Fruit fly (Drosophila melanogaster) whole organism, embryonic: ENCODE data around the gene mRRF2.

ENCODE experiments used
- BEAF-32 ChIP-seq: fragments of 200-800 bp; sonication (Bioruptor generic); optimal IDR thresholded peaks from 3 replicates; lab custom pipeline; 2017; ENCODE audit warnings: missing biosample characterization, missing genetic modification characterization, mild to moderate bottlenecking, moderate library complexity, missing genetic modification reagents
- CG10147 ChIP-seq: fragments of 200-800 bp; sonication (Bioruptor generic); optimal IDR thresholded peaks from 2 replicates; lab custom pipeline; 2019; ENCODE audit warnings: missing biosample characterization, mild to moderate bottlenecking, missing genetic modification characterization, moderate library complexity
- CG12155 ChIP-seq: fragments of 200-800 bp; sonication (Bioruptor generic); optimal IDR thresholded peaks from 3 replicates; lab custom pipeline; 2016; ENCODE audit warnings: missing biosample characterization, missing genetic modification characterization
- CG14014 ChIP-seq: fragments of 200-800 bp; sonication (Bioruptor generic); IDR thresholded peaks from 2 replicates; pipeline ENCODE4 v1.3.6; 2022; ENCODE audit warnings: missing biosample characterization, missing genetic modification characterization
- CG14710 ChIP-seq: fragments of 200-800 bp; sonication (Bioruptor generic); optimal IDR thresholded peaks from 3 replicates; lab custom pipeline; 2019; ENCODE audit warnings: missing biosample characterization, mild to moderate bottlenecking, missing genetic modification characterization, moderate library complexity
- CG15514 ChIP-seq: fragments of 200-800 bp; sonication (Bioruptor generic); optimal IDR thresholded peaks from 3 replicates; lab custom pipeline; 2017; ENCODE audit warnings: missing biosample characterization, missing genetic modification characterization, mild to moderate bottlenecking, moderate library complexity, missing genetic modification reagents
- CG18262 ChIP-seq: fragments of 200-800 bp; optimal IDR thresholded peaks from 3 replicates; lab custom pipeline; 2019; ENCODE audit warnings: missing biosample characterization, mild to moderate bottlenecking, missing genetic modification characterization, moderate library complexity
- CG18599 ChIP-seq: fragments of 200-800 bp; sonication (Bioruptor generic); optimal IDR thresholded peaks from 3 replicates; lab custom pipeline; 2017; ENCODE audit warnings: missing biosample characterization, missing genetic modification characterization, mild to moderate bottlenecking, moderate library complexity, missing genetic modification reagents
- CG33213 ChIP-seq: fragments of 200-800 bp; sonication (Bioruptor generic); optimal IDR thresholded peaks from 3 replicates; lab custom pipeline; 2016; ENCODE audit warnings: missing biosample characterization, missing genetic modification characterization
- CG3726 ChIP-seq: fragments of 200-800 bp; sonication (Bioruptor generic); IDR thresholded peaks from 3 replicates; pipeline ENCODE4, ENCODE4 v1.3.6; 2022; ENCODE audit warnings: missing biosample characterization, missing genetic modification characterization
- CG3995 ChIP-seq: fragments of 200-800 bp; sonication (Bioruptor generic); optimal IDR thresholded peaks from 3 replicates; lab custom pipeline; 2016; ENCODE audit warnings: missing biosample characterization, missing genetic modification characterization
- CG4360 ChIP-seq: fragments of 200-800 bp; sonication (Bioruptor generic); IDR thresholded peaks from 2 replicates; pipeline ENCODE4 v1.3.6; 2022; ENCODE audit warnings: missing biosample characterization, missing genetic modification characterization
- CG4820 ChIP-seq: fragments of 200-800 bp; sonication (Bioruptor generic); optimal IDR thresholded peaks from 3 replicates; lab custom pipeline; 2016; ENCODE audit warnings: missing biosample characterization, missing genetic modification characterization
- CG4854 ChIP-seq: fragments of 200-800 bp; sonication (Bioruptor generic); optimal IDR thresholded peaks from 2 replicates; lab custom pipeline; 2016; ENCODE audit warnings: missing biosample characterization, missing genetic modification characterization, inconsistent platforms
- CG7372 ChIP-seq: fragments of 200-800 bp; sonication (Bioruptor generic); IDR thresholded peaks from 2 replicates; pipeline ENCODE4 v1.3.6; 2022; ENCODE audit warnings: missing biosample characterization, missing genetic modification characterization
- CG9797 ChIP-seq: fragments of 200-800 bp; sonication (Bioruptor generic); optimal IDR thresholded peaks from 3 replicates; lab custom pipeline; 2018; ENCODE audit warnings: missing biosample characterization, mild to moderate bottlenecking, missing genetic modification characterization
- CG9932 ChIP-seq: fragments of 200-800 bp; sonication (Bioruptor generic); IDR thresholded peaks from 2 replicates; pipeline ENCODE4 v1.3.6; 2022; ENCODE audit warnings: missing biosample characterization, missing genetic modification characterization
- Chrac-16 ChIP-seq: fragments of 200-800 bp; sonication (Bioruptor generic); optimal IDR thresholded peaks from 3 replicates; lab custom pipeline; 2016; ENCODE audit warnings: missing biosample characterization, missing genetic modification characterization
- CkIIα-i1 ChIP-seq: fragments of 200-800 bp; sonication (Bioruptor generic); IDR thresholded peaks from 2 replicates; pipeline ENCODE4 v1.3.6; 2022; ENCODE audit warnings: missing biosample characterization, missing genetic modification characterization
- Dip3 ChIP-seq: fragments of 200-800 bp; sonication (Bioruptor generic); optimal IDR thresholded peaks from 3 replicates; lab custom pipeline; 2016; ENCODE audit warnings: missing biosample characterization, missing genetic modification characterization
- Drgx ChIP-seq: fragments of 200-800 bp; sonication (Bioruptor generic); IDR thresholded peaks from 2 replicates; pipeline ENCODE4 v1.3.6; 2022; ENCODE audit warnings: missing biosample characterization, missing genetic modification characterization
- Eip74EF ChIP-seq, 2 experiments: fragments of 200-800 bp in 1 of 2; fragments of >200 bp in 1 of 2; sonication (Bioruptor generic) in 1 of 2; optimal IDR thresholded peaks; 2 replicates each; lab custom pipeline; 2017 to 2019; ENCODE audit warnings: missing biosample characterization in 2 of 2, missing genetic modification characterization in 2 of 2, mild to moderate bottlenecking in 1 of 2, moderate library complexity in 1 of 2
- Med ChIP-seq: fragments of 200-800 bp; sonication (Bioruptor generic); peaks from one replicate; lab custom pipeline; 2016; ENCODE audit warnings: missing biosample characterization, missing genetic modification characterization, mild to moderate bottlenecking, inconsistent platforms, moderate library complexity
- Mes4 ChIP-seq: fragments of 200-800 bp; sonication (Bioruptor generic); optimal IDR thresholded peaks from 2 replicates; lab custom pipeline; 2016; ENCODE audit warnings: missing biosample characterization, missing genetic modification characterization
- NC2β ChIP-seq: fragments of 200-800 bp; sonication (Bioruptor generic); optimal IDR thresholded peaks from 2 replicates; lab custom pipeline; 2016; ENCODE audit warnings: missing biosample characterization, missing genetic modification characterization
- Oli ChIP-seq: fragments of 200-800 bp; sonication (Bioruptor generic); optimal IDR thresholded peaks from 2 replicates; lab custom pipeline; 2018; ENCODE audit warnings: missing biosample characterization, mild to moderate bottlenecking, missing genetic modification characterization, moderate library complexity
- Pdp1 ChIP-seq, 2 experiments: fragments of 200-800 bp; sonication (Bioruptor generic); optimal IDR thresholded peaks; 3 replicates each; lab custom pipeline; 2016; ENCODE audit warnings: missing biosample characterization in 2 of 2, missing genetic modification characterization in 2 of 2, mild to moderate bottlenecking in 1 of 2, moderate library complexity in 1 of 2
- Stat92E ChIP-seq, 3 experiments: fragments of >200 bp in 2 of 3; fragments of 200-800 bp in 1 of 3; sonication (Bioruptor generic) in 1 of 3; optimal IDR thresholded peaks; 2 replicates each; lab custom pipeline; 2017 to 2019; ENCODE audit warnings: missing biosample characterization in 3 of 3, missing genetic modification characterization in 3 of 3, mild to moderate bottlenecking in 1 of 3, moderate library complexity in 1 of 3
- Xrp1 ChIP-seq: fragments of 200-800 bp; sonication (Bioruptor generic); IDR thresholded peaks from 2 replicates; pipeline ENCODE4 v1.3.6; 2022; ENCODE audit warnings: missing biosample characterization, missing genetic modification characterization
- az2 ChIP-seq: fragments of 200-800 bp; sonication (Bioruptor generic); optimal IDR thresholded peaks from 3 replicates; lab custom pipeline; 2016; ENCODE audit warnings: missing biosample characterization, missing genetic modification characterization
- caup ChIP-seq: fragments of 200-800 bp; sonication (Bioruptor generic); optimal IDR thresholded peaks from 3 replicates; lab custom pipeline; 2017; ENCODE audit warnings: missing biosample characterization, mild to moderate bottlenecking, missing genetic modification characterization, moderate library complexity; ENCODE audit not compliant: severe bottlenecking
- chn ChIP-seq: fragments of 200-800 bp; sonication (Bioruptor generic); optimal IDR thresholded peaks from 2 replicates; lab custom pipeline; 2016; ENCODE audit warnings: missing biosample characterization, missing genetic modification characterization
- dan ChIP-seq: fragments of 200-800 bp; sonication (Bioruptor generic); IDR thresholded peaks from 2 replicates; pipeline ENCODE4 v1.3.6; 2022; ENCODE audit warnings: missing biosample characterization, missing genetic modification characterization
- dimm ChIP-seq: fragments of 200-800 bp; sonication (Bioruptor generic); IDR thresholded peaks from 2 replicates; pipeline ENCODE4 v1.3.6; 2022; ENCODE audit warnings: missing biosample characterization, missing genetic modification characterization
- dm ChIP-seq: fragments of 200-800 bp; sonication (Bioruptor generic); optimal IDR thresholded peaks from 3 replicates; lab custom pipeline; 2016; ENCODE audit warnings: missing biosample characterization, missing genetic modification characterization
- dysf ChIP-seq: fragments of 200-800 bp; sonication (Bioruptor generic); IDR thresholded peaks from 3 replicates; pipeline ENCODE4 v1.3.6; 2022; ENCODE audit warnings: missing biosample characterization, missing genetic modification characterization
- esg ChIP-seq: fragments of 200-800 bp; sonication (Bioruptor generic); conservative IDR thresholded peaks from 2 replicates; pipeline ENCODE4 v1.3.6; 2022; ENCODE audit warnings: missing biosample characterization, missing genetic modification characterization
- fd64A ChIP-seq: fragments of 200-800 bp; sonication (Bioruptor generic); optimal IDR thresholded peaks from 3 replicates; lab custom pipeline; 2018; ENCODE audit warnings: missing biosample characterization, mild to moderate bottlenecking, missing genetic modification characterization
- h ChIP-seq: fragments of >200 bp; optimal IDR thresholded peaks from 2 replicates; lab custom pipeline; 2017
- hkb ChIP-seq, 2 experiments: fragments of 200-800 bp in 1 of 2; fragments of >200 bp in 1 of 2; sonication (Bioruptor generic) in 1 of 2; IDR thresholded peaks in 1 of 2; optimal IDR thresholded peaks in 1 of 2; 2 replicates each; pipeline versions ENCODE4 v1.3.6 to Lab custom; 2017 to 2022; ENCODE audit warnings: missing biosample characterization in 1 of 2, missing genetic modification characterization in 1 of 2
- lab ChIP-seq: fragments of 200-800 bp; sonication (Bioruptor generic); optimal IDR thresholded peaks from 3 replicates; lab custom pipeline; 2017; ENCODE audit warnings: missing biosample characterization, missing genetic modification characterization, mild to moderate bottlenecking, moderate library complexity, missing genetic modification reagents
- lbe ChIP-seq: fragments of 200-800 bp; sonication (Bioruptor generic); optimal IDR thresholded peaks from 2 replicates; lab custom pipeline; 2016; ENCODE audit warnings: missing biosample characterization, mild to moderate bottlenecking, missing genetic modification characterization
- nau ChIP-seq: fragments of 200-800 bp; sonication (Bioruptor generic); optimal IDR thresholded peaks from 3 replicates; lab custom pipeline; 2017; ENCODE audit warnings: missing biosample characterization, mild to moderate bottlenecking, missing genetic modification characterization, missing genetic modification reagents
- org-1 ChIP-seq: fragments of 200-800 bp; sonication (Bioruptor generic); optimal IDR thresholded peaks from 2 replicates; lab custom pipeline; 2017; ENCODE audit warnings: missing biosample characterization, missing genetic modification characterization
- psq ChIP-seq: fragments of 200-800 bp; sonication (Bioruptor generic); optimal IDR thresholded peaks from 2 replicates; lab custom pipeline; 2017; ENCODE audit warnings: missing biosample characterization, missing genetic modification characterization
- row ChIP-seq: fragments of 200-800 bp; sonication (Bioruptor generic); IDR thresholded peaks from 3 replicates; pipeline ENCODE4 v1.3.6; 2022; ENCODE audit warnings: missing biosample characterization, missing genetic modification characterization
- sim ChIP-seq: fragments of 200-800 bp; sonication (Bioruptor generic); IDR thresholded peaks from 2 replicates; pipeline ENCODE4 v1.3.6; 2022; ENCODE audit warnings: missing biosample characterization, missing genetic modification characterization
- sna ChIP-seq: fragments of 200-800 bp; sonication (Bioruptor generic); IDR thresholded peaks from 2 replicates; pipeline ENCODE4 v1.3.6; 2022; ENCODE audit warnings: missing biosample characterization, missing genetic modification characterization; ENCODE audit not compliant: partially characterized antibody
- sob ChIP-seq: fragments of 200-800 bp; sonication (Bioruptor generic); IDR thresholded peaks from 2 replicates; pipeline ENCODE4 v1.3.6; 2022; ENCODE audit warnings: missing biosample characterization, missing genetic modification characterization
- tap ChIP-seq: fragments of 200-800 bp; optimal IDR thresholded peaks from 3 replicates; lab custom pipeline; 2019; ENCODE audit warnings: missing biosample characterization, mild to moderate bottlenecking, missing genetic modification characterization, moderate library complexity

mRRF2 gene

DNA sequence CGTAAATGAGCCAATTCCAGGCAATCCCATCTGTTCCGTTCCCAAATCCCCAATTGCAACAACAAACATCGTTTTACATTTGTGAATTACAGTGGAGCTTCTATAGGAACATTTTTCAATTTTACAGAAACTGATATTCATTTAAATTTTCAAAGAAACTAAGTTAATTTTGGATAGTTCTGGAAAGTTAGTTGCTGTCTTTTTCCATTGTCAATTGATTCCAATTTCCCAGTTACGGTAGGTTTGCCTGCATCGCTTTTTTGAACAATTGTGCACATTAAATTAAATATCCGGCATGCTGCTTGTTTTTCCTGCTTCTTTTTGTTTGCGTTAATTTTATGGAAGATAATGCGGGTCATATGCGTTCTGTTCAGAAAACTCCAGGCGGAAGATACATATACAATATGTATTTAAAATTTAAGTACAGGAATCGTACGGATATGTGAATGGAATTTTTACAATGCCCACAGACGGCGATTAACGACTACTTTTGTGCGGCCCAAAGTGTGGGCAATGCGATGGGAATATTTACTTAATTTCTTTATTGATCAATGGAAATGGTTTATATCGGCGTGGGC lies 14.5 kb downstream of the mRRF2 start (continued):
- TF ChIP-seq esg (GFP tag; lab: Robert Waterston, UW) (peak; percentile 53), row (GFP tag; lab: Robert Waterston, UW) (peak; percentile 75), dm (GFP tag; lab: Kevin White, UChicago) (no peak), CG3995 (GFP tag; lab: Kevin White, UChicago) (no peak), dysf (GFP tag; lab: Robert Waterston, UW) (0 out of 3 replicates have a peak, but pooled peaks have one; percentile 35), Dip3 (GFP tag; lab: Kevin White, UChicago) (peak; percentile 7), CG9932 (GFP tag; lab: Robert Waterston, UW) (peak; percentile 68), nau (GFP tag; lab: Kevin White, UChicago) (no peak), fd64A (no peak), CG4820 (GFP tag; lab: Kevin White, UChicago) (no peak), NC2β (GFP tag; lab: Kevin White, UChicago) (no peak), tap (tag; lab: Kevin White, UChicago) (no peak), sim (no peak), CG7372 (GFP tag; lab: Robert Waterston, UW) (no peak), Oli (tag; lab: Kevin White, UChicago) (peak; percentile 39), dimm (GFP tag; lab: Robert Waterston, UW) (no peak), lab (GFP tag; lab: Kevin White, UChicago) (peak; percentile 33), CG9797 (no peak), CG33213 (GFP tag; lab: Kevin White, UChicago) (no peak), sna (no peak), dan (GFP tag; lab: Robert Waterston, UW) (no peak), Drgx (GFP tag; lab: Robert Waterston, UW) (no peak), hkb (optimal IDR thresholded peaks at IDR 0.05; lab: Kevin White, UChicago) (no peak), hkb (GFP tag; IDR thresholded peaks at IDR 0.05; lab: Robert Waterston, UW) (peak; percentile 70), CG3726 (GFP tag; lab: Robert Waterston, UW) (no peak), CG14710 (tag; lab: Kevin White, UChicago) (no peak), BEAF-32 (GFP tag; lab: Kevin White, UChicago) (no peak), Chrac-16 (GFP tag; lab: Kevin White, UChicago) (peak; percentile 14), CG10147 (GFP tag; lab: Kevin White, UChicago) (no peak), Xrp1 (GFP tag; lab: Robert Waterston, UW) (no peak), CG4360 (no peak), caup (GFP tag; lab: Kevin White, UChicago) (no peak), sob (GFP tag; lab: Robert Waterston, UW) (no peak), CG14014 (GFP tag; lab: Robert Waterston, UW) (peak; percentile 55; the same call in 1 of the 2 replicates), Stat92E (GFP tag; optimal IDR thresholded peaks at IDR 0.05; lab: Kevin White, UChicago) (no peak), org-1 (GFP tag; lab: Kevin White, UChicago) (no peak), Mes4 (no peak), CG4854 (GFP tag; lab: Kevin White, UChicago) (no peak), az2 (GFP tag; lab: Kevin White, UChicago) (peak; percentile 30), psq (no peak), CG18262 (tag; lab: Kevin White, UChicago) (no peak), Eip74EF (GFP tag; optimal IDR thresholded peaks at IDR 0.05; lab: Kevin White, UChicago) (no peak), h (lab: Kevin White, UChicago) (no peak), chn (GFP tag; lab: Kevin White, UChicago) (peak; percentile 23), Med (GFP tag; lab: Kevin White, UChicago) (peak; percentile 65), CG15514 (GFP tag; lab: Kevin White, UChicago) (no peak), Pdp1 (GFP tag; optimal IDR thresholded peaks at IDR 0.05; lab: Kevin White, UChicago) (peak in 1 of 2 experiments; percentile 1), lbe (GFP tag; lab: Kevin White, UChicago) (no peak), CkIIα-i1 (no peak), CG12155 (GFP tag; lab: Kevin White, UChicago) (peak; percentile 28), CG18599 (GFP tag; lab: Kevin White, UChicago) (peak; percentile 5)
